Worm (Caenorhabditis elegans) whole organism, mixed stage, embryonic: ENCODE data around the gene picd-1.
A peak's percentile ranks its signal among the peaks of the same experiment; 100 is the strongest.

Experiments used
- M03D4.4 ChIP-seq: sonication (generic microtip); optimal IDR thresholded peaks from 2 replicates; lab custom pipeline; 2017; ENCODE audit warnings: mild to moderate bottlenecking, missing genetic modification characterization, missing compliant biosample characterization
- bed-3 ChIP-seq: fragments of 200-800 bp; sonication (Bioruptor generic); optimal IDR thresholded peaks from 3 replicates; lab custom pipeline; 2018; ENCODE audit warnings: mild to moderate bottlenecking, missing genetic modification characterization, moderate library complexity, missing compliant biosample characterization
- blmp-1 ChIP-seq: fragments of 150-350 bp; optimal IDR thresholded peaks from 2 replicates; lab custom pipeline; 2014; ENCODE audit warnings: missing biosample characterization, missing genetic modification characterization
- ceh-39 ChIP-seq: fragments of 150-350 bp; optimal IDR thresholded peaks from 2 replicates; lab custom pipeline; 2014; ENCODE audit warnings: missing biosample characterization, missing genetic modification characterization
- ceh-43 ChIP-seq: fragments of 200-800 bp; sonication (Bioruptor generic); optimal IDR thresholded peaks from 2 replicates; lab custom pipeline; 2018; ENCODE audit warnings: mild to moderate bottlenecking, missing genetic modification characterization, moderate library complexity, missing compliant biosample characterization
- ceh-83 ChIP-seq: fragments of 200-800 bp; sonication (Bioruptor generic); optimal IDR thresholded peaks from 2 replicates; lab custom pipeline; 2018; ENCODE audit warnings: mild to moderate bottlenecking, missing genetic modification characterization, missing compliant biosample characterization
- ces-1 ChIP-seq: fragments of 150-350 bp; optimal IDR thresholded peaks from 2 replicates; lab custom pipeline; 2014; ENCODE audit warnings: missing biosample characterization, missing genetic modification reagents, missing genetic modification characterization
- cnd-1 ChIP-seq: fragments of 200-800 bp; sonication (Bioruptor generic); optimal IDR thresholded peaks from 2 replicates; lab custom pipeline; 2018; ENCODE audit warnings: mild to moderate bottlenecking, missing genetic modification characterization, missing compliant biosample characterization
- drap-1 ChIP-seq: fragments of 200-800 bp; sonication (Bioruptor generic); optimal IDR thresholded peaks from 3 replicates; lab custom pipeline; 2018; ENCODE audit warnings: mild to moderate bottlenecking, missing genetic modification characterization, missing compliant biosample characterization
- elt-1 ChIP-seq: sonication (generic microtip); optimal IDR thresholded peaks from 2 replicates; lab custom pipeline; 2017; ENCODE audit warnings: missing genetic modification characterization, mild to moderate bottlenecking, missing compliant biosample characterization, antibody characterized with exemption, moderate library complexity, borderline replicate concordance; ENCODE audit not compliant: insufficient read depth
- elt-3 ChIP-seq: fragments of 150-350 bp; optimal IDR thresholded peaks from 2 replicates; lab custom pipeline; 2014; ENCODE audit warnings: missing biosample characterization, missing genetic modification characterization
- flh-1 ChIP-seq: fragments of 200-800 bp; sonication (Bioruptor generic); optimal IDR thresholded peaks from 2 replicates; lab custom pipeline; 2018; ENCODE audit warnings: mild to moderate bottlenecking, missing genetic modification characterization, moderate library complexity, missing compliant biosample characterization
- ham-2 ChIP-seq: fragments of 200-800 bp; sonication (Bioruptor generic); optimal IDR thresholded peaks from 2 replicates; lab custom pipeline; 2018; ENCODE audit warnings: mild to moderate bottlenecking, missing genetic modification characterization, missing compliant biosample characterization
- hlh-1 ChIP-seq: fragments of 150-350 bp; optimal IDR thresholded peaks from 2 replicates; lab custom pipeline; 2014; ENCODE audit warnings: missing biosample characterization, missing genetic modification reagents, missing genetic modification characterization
- lin-13 ChIP-seq: fragments of 150-350 bp; optimal IDR thresholded peaks from 2 replicates; lab custom pipeline; 2014; ENCODE audit warnings: missing biosample characterization, missing genetic modification characterization
- lin-32 ChIP-seq: fragments of 200-800 bp; sonication (Bioruptor generic); optimal IDR thresholded peaks from 2 replicates; lab custom pipeline; 2018; ENCODE audit warnings: mild to moderate bottlenecking, missing genetic modification characterization, missing compliant biosample characterization
- lsy-2 ChIP-seq: fragments of 150-350 bp; optimal IDR thresholded peaks from 2 replicates; lab custom pipeline; 2014; ENCODE audit warnings: missing biosample characterization, missing genetic modification characterization
- mab-5 ChIP-seq: fragments of 150-350 bp; optimal IDR thresholded peaks from 2 replicates; lab custom pipeline; 2014; ENCODE audit warnings: missing biosample characterization, missing genetic modification characterization
- mep-1 ChIP-seq: fragments of 150-350 bp; optimal IDR thresholded peaks from 2 replicates; lab custom pipeline; 2017; ENCODE audit warnings: missing biosample characterization, missing genetic modification reagents, missing genetic modification characterization, inconsistent platforms
- mls-2 ChIP-seq: sonication (generic microtip); optimal IDR thresholded peaks from 2 replicates; lab custom pipeline; 2016; ENCODE audit warnings: mild to moderate bottlenecking, missing genetic modification characterization, moderate library complexity, missing compliant biosample characterization
- nhr-12 ChIP-seq: fragments of 150-350 bp; optimal IDR thresholded peaks from 2 replicates; lab custom pipeline; 2014; ENCODE audit warnings: missing biosample characterization, missing genetic modification characterization
- nhr-2 ChIP-seq: fragments of 150-350 bp; optimal IDR thresholded peaks from 2 replicates; lab custom pipeline; 2014; ENCODE audit warnings: missing biosample characterization, missing genetic modification characterization
- nhr-237 ChIP-seq: fragments of 150-350 bp; optimal IDR thresholded peaks from 2 replicates; lab custom pipeline; 2014; ENCODE audit warnings: missing biosample characterization, missing genetic modification characterization
- nhr-28 ChIP-seq: fragments of 150-350 bp; optimal IDR thresholded peaks from 2 replicates; lab custom pipeline; 2014; ENCODE audit warnings: missing biosample characterization, missing genetic modification characterization
- nhr-76 ChIP-seq: sonication (generic microtip); optimal IDR thresholded peaks from 2 replicates; lab custom pipeline; 2017; ENCODE audit warnings: missing biosample characterization, missing genetic modification characterization
- pha-4 ChIP-seq: fragments of 150-350 bp; optimal IDR thresholded peaks from 2 replicates; lab custom pipeline; 2018; ENCODE audit warnings: missing biosample characterization, missing genetic modification reagents, missing genetic modification characterization
- snpc-4 ChIP-seq: fragments of 150-350 bp; optimal IDR thresholded peaks from 2 replicates; lab custom pipeline; 2014; ENCODE audit warnings: missing biosample characterization, missing genetic modification characterization
- sptf-1 ChIP-seq: sonication (generic microtip); optimal IDR thresholded peaks from 2 replicates; lab custom pipeline; 2017; ENCODE audit warnings: mild to moderate bottlenecking, missing genetic modification characterization, moderate library complexity, missing compliant biosample characterization
- tbx-8 ChIP-seq: fragments of 200-800 bp; sonication (Bioruptor generic); optimal IDR thresholded peaks from 2 replicates; lab custom pipeline; 2018; ENCODE audit warnings: mild to moderate bottlenecking, missing genetic modification characterization, moderate library complexity, missing compliant biosample characterization
- unc-120 ChIP-seq: sonication (generic microtip); optimal IDR thresholded peaks from 2 replicates; lab custom pipeline; 2017; ENCODE audit warnings: missing genetic modification characterization, missing compliant biosample characterization; ENCODE audit not compliant: poor library complexity, severe bottlenecking
- unc-39 ChIP-seq: fragments of 150-350 bp; optimal IDR thresholded peaks from 2 replicates; lab custom pipeline; 2014; ENCODE audit warnings: missing biosample characterization, missing genetic modification characterization
- unc-62 ChIP-seq: fragments of 150-350 bp; optimal IDR thresholded peaks from 2 replicates; lab custom pipeline; 2014; ENCODE audit warnings: missing biosample characterization, missing genetic modification reagents, missing genetic modification characterization
- zip-8 ChIP-seq: fragments of 150-350 bp; optimal IDR thresholded peaks from 2 replicates; lab custom pipeline; 2014; ENCODE audit warnings: missing biosample characterization, missing genetic modification characterization
- ztf-11 ChIP-seq: fragments of 150-350 bp; optimal IDR thresholded peaks from 2 replicates; lab custom pipeline; 2014; ENCODE audit warnings: missing biosample characterization, missing genetic modification characterization

Gene picd-1

DNA sequence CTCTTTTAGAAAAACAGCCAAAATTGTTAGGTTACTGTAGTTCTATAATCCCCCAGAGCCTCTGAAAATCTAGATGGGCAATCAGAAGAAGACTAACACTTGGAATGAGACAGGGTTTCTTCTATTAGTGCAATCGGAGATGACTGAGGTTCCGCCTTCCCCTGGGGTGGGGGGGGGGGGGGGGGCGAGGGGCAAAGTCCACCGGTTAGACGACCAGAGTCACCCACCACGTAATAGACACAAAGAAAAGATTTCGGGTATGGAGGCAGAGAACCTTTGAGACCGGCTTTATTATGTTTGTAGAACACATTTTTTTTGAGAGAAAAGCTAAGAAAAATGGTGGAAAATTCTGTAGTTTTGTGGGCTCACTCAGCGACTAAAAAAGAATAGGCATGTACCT is 47.5 kb downstream of the picd-1 start:
- peak; percentile 25 for TF ChIP-seq M03D4.4 (tag; lab: Kevin White, UChicago)
- TF ChIP-seq lin-13 (tag; lab: Kevin White, UChicago), result no peak
- no peak for TF ChIP-seq lin-32 (GFP tag; lab: Kevin White, UChicago)
- TF ChIP-seq bed-3 (GFP tag; lab: Kevin White, UChicago), result no peak
- TF ChIP-seq ham-2 (GFP tag; lab: Kevin White, UChicago), result no peak
- no peak for TF ChIP-seq hlh-1 (tag; lab: Kevin White, UChicago)
- peak; percentile 54 for TF ChIP-seq sptf-1
- no peak for TF ChIP-seq tbx-8 (GFP tag; lab: Kevin White, UChicago)
- no peak for TF ChIP-seq unc-39 (tag; lab: Kevin White, UChicago)
- TF ChIP-seq mab-5 (tag; lab: Kevin White, UChicago), result no peak
- no peak for TF ChIP-seq nhr-28 (tag; lab: Kevin White, UChicago)
- TF ChIP-seq zip-8 (tag; lab: Kevin White, UChicago), result no peak
- TF ChIP-seq nhr-237 (tag; lab: Kevin White, UChicago), result peak; percentile 14
- no peak for TF ChIP-seq ceh-39 (tag; lab: Kevin White, UChicago)
- no peak for TF ChIP-seq drap-1 (GFP tag; lab: Kevin White, UChicago)
- no peak for TF ChIP-seq ces-1
- TF ChIP-seq nhr-2 (tag; lab: Kevin White, UChicago), result no peak
- TF ChIP-seq blmp-1 (tag; lab: Kevin White, UChicago), result no peak
- TF ChIP-seq elt-3 (tag; lab: Kevin White, UChicago), result no peak

ce11 chrV:153867-154266 is 49.2 kb downstream of the picd-1 start:
- TF ChIP-seq ztf-11 (tag; lab: Kevin White, UChicago), result peak; percentile 6
- TF ChIP-seq cnd-1 (tag; lab: Kevin White, UChicago), result peak; percentile 84
- TF ChIP-seq nhr-12, result no peak

DNA sequence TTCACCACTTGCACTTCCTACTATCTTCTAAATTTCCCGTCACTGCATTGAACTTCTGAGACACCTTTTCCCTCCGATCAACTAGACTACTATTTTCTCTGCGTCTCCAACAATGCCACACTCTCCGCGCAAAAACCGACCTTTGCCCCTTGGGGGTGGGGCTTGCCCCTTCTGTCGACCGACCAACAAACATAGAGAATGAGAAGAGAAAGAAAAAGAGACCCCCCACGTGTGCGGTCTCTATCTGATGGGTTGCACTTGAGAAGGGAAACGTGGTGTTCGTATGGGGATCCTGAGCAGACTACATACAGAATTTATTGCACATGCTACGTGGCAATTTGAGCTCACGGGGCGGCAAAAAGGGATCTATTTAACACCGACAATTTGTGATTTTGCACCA is 50.6 kb downstream of the picd-1 start:
- TF ChIP-seq lin-32 (GFP tag; lab: Kevin White, UChicago), result no peak
- no peak for TF ChIP-seq nhr-76 (tag; lab: Kevin White, UChicago)
- peak; percentile 28 for TF ChIP-seq mls-2 (tag; lab: Kevin White, UChicago)
- TF ChIP-seq cnd-1 (tag; lab: Kevin White, UChicago), result peak; percentile 19
- no peak for TF ChIP-seq ceh-39 (tag; lab: Kevin White, UChicago)
- no peak for TF ChIP-seq blmp-1 (tag; lab: Kevin White, UChicago)
- no peak for TF ChIP-seq nhr-28 (tag; lab: Kevin White, UChicago)
- peak; percentile 89 for TF ChIP-seq unc-120 (tag; lab: Kevin White, UChicago)
- TF ChIP-seq mep-1 (tag; lab: Kevin White, UChicago), result peak; percentile 55
- TF ChIP-seq ceh-43 (GFP tag; lab: Kevin White, UChicago), result no peak
- TF ChIP-seq lsy-2 (tag; lab: Kevin White, UChicago), result no peak
- no peak for TF ChIP-seq pha-4 (tag; lab: Kevin White, UChicago)
- no peak for TF ChIP-seq elt-1 (tag; lab: Kevin White, UChicago)
- TF ChIP-seq nhr-2 (tag; lab: Kevin White, UChicago), result peak; percentile 72
- TF ChIP-seq M03D4.4 (tag; lab: Kevin White, UChicago), result peak; percentile 50
- peak; percentile 26 for TF ChIP-seq drap-1 (GFP tag; lab: Kevin White, UChicago)
- TF ChIP-seq nhr-237 (tag; lab: Kevin White, UChicago), result no peak
- no peak for TF ChIP-seq ceh-83 (GFP tag; lab: Kevin White, UChicago)
- peak; percentile 53 for TF ChIP-seq sptf-1
- peak; percentile 61 for TF ChIP-seq hlh-1 (tag; lab: Kevin White, UChicago)
- peak; percentile 43 for TF ChIP-seq unc-62 (GFP tag; lab: Kevin White, UChicago)

DNA sequence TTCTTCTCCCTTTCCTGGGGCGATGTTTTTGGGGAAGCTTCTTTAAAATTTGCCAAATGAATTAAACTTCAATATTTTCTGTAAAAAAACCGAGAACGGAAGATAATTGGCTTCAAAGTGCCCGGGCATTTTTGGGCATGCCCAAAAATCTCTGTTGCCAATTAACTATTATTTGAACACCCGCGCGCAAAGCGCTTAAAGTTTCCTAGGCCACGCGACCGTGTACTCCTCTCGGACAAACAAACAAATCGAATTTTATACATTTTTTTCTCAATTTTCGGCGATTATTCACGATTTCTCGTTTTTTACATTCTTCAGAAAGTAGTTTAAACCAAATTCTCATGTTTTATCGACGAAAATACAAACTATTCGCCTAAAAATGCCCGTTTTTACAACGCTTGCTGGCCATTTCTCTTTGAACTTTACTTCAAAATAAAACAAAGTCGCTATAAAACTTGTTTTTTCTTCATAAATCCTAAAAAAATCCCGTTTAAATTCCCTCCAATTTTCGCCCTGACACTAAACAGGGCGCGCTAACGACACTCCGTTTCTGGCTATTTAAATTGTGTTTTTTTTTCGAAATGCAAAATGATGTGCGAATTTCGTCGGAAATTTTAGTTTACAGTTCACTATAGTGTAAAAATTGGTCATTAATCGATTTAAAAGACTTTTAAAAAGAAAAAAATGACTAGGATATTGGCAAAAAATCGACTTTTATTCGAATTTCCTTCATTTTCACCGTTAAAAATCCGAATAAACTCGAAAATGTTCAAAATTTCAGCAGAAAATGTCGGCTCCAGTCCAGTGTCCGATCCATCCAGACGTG is 51.6 kb downstream of the picd-1 start, which contains the start of gene ttb-1:
Gene ttb-1, plus strand, starts transcription at position 776 of the 826 bp plus-strand sequence.
- TF ChIP-seq drap-1 (GFP tag; lab: Kevin White, UChicago), result no peak
- peak; percentile 11 for TF ChIP-seq lsy-2 (tag; lab: Kevin White, UChicago)
- no peak for TF ChIP-seq M03D4.4 (tag; lab: Kevin White, UChicago)
- TF ChIP-seq sptf-1, result no peak
- peak; percentile 12 for TF ChIP-seq ham-2 (GFP tag; lab: Kevin White, UChicago)
- no peak for TF ChIP-seq elt-3 (tag; lab: Kevin White, UChicago)
- TF ChIP-seq blmp-1 (tag; lab: Kevin White, UChicago), result no peak
- TF ChIP-seq ceh-39 (tag; lab: Kevin White, UChicago), result no peak
- TF ChIP-seq nhr-12, result no peak
- no peak for TF ChIP-seq mep-1 (tag; lab: Kevin White, UChicago)
- TF ChIP-seq flh-1 (GFP tag; lab: Kevin White, UChicago), result no peak
- no peak for TF ChIP-seq mls-2 (tag; lab: Kevin White, UChicago)
- no peak for TF ChIP-seq mab-5 (tag; lab: Kevin White, UChicago)
- TF ChIP-seq nhr-28 (tag; lab: Kevin White, UChicago), result no peak
- no peak for TF ChIP-seq unc-39 (tag; lab: Kevin White, UChicago)
- TF ChIP-seq ces-1, result peak; percentile 20
- no peak for TF ChIP-seq ceh-43 (GFP tag; lab: Kevin White, UChicago)
- TF ChIP-seq bed-3 (GFP tag; lab: Kevin White, UChicago), result no peak
- no peak for TF ChIP-seq elt-1 (tag; lab: Kevin White, UChicago)
- no peak for TF ChIP-seq lin-13 (tag; lab: Kevin White, UChicago)
- no peak for TF ChIP-seq snpc-4
- no peak for TF ChIP-seq nhr-237 (tag; lab: Kevin White, UChicago)
- no peak for TF ChIP-seq ceh-83 (GFP tag; lab: Kevin White, UChicago)
- no peak for TF ChIP-seq unc-120 (tag; lab: Kevin White, UChicago)
